Fruit fly (Drosophila melanogaster) whole organism, embryonic: Measurements from ENCODE around the gene sosie.

ENCODE experiments used
- Aef1 ChIP-seq: fragments of 200-800 bp; sonication (Bioruptor generic); IDR thresholded peaks from 3 replicates; pipeline ENCODE4 v1.3.6; 2022; ENCODE audit warnings: missing biosample characterization, missing genetic modification characterization
- Bgb ChIP-seq: fragments of 200-800 bp; sonication (Bioruptor generic); IDR thresholded peaks from 2 replicates; pipeline ENCODE4 v1.3.6; 2022; ENCODE audit warnings: missing biosample characterization, missing genetic modification characterization; ENCODE audit not compliant: partially characterized antibody
- Bteb2 ChIP-seq: fragments of 200-800 bp; sonication (Bioruptor generic); optimal IDR thresholded peaks from 2 replicates; lab custom pipeline; 2016; ENCODE audit warnings: missing biosample characterization, missing genetic modification characterization
- CG10267 ChIP-seq: fragments of 200-800 bp; sonication (Bioruptor generic); optimal IDR thresholded peaks from 2 replicates; lab custom pipeline; 2018; ENCODE audit warnings: missing biosample characterization, mild to moderate bottlenecking, missing genetic modification characterization, moderate library complexity
- CG11560 ChIP-seq: fragments of 200-800 bp; sonication (Bioruptor generic); IDR thresholded peaks from 3 replicates; pipeline ENCODE4 v1.3.6; 2022; ENCODE audit warnings: missing biosample characterization, missing genetic modification characterization
- CG12155 ChIP-seq: fragments of 200-800 bp; sonication (Bioruptor generic); optimal IDR thresholded peaks from 3 replicates; lab custom pipeline; 2016; ENCODE audit warnings: missing biosample characterization, missing genetic modification characterization
- CG12942 ChIP-seq: fragments of 200-800 bp; sonication (Bioruptor generic); optimal IDR thresholded peaks from 3 replicates; lab custom pipeline; 2016; ENCODE audit warnings: missing biosample characterization, missing genetic modification characterization
- CG13123 ChIP-seq: fragments of 200-800 bp; sonication (Bioruptor generic); optimal IDR thresholded peaks from 2 replicates; lab custom pipeline; 2016; ENCODE audit warnings: missing biosample characterization, missing genetic modification characterization
- CG13296 ChIP-seq: fragments of 200-800 bp; sonication (Bioruptor generic); optimal IDR thresholded peaks from 3 replicates; lab custom pipeline; 2018; ENCODE audit warnings: missing biosample characterization, mild to moderate bottlenecking, missing genetic modification characterization
- CG13624 ChIP-seq: fragments of 200-800 bp; sonication (Bioruptor generic); optimal IDR thresholded peaks from 2 replicates; lab custom pipeline; 2016; ENCODE audit warnings: missing biosample characterization, missing genetic modification characterization
- CG15011 ChIP-seq: fragments of 200-800 bp; sonication (Bioruptor generic); optimal IDR thresholded peaks from 3 replicates; lab custom pipeline; 2018; ENCODE audit warnings: missing biosample characterization, mild to moderate bottlenecking, missing genetic modification characterization
- CG17361 ChIP-seq: fragments of 200-800 bp; sonication (Bioruptor generic); IDR thresholded peaks from 3 replicates; pipeline ENCODE4 v1.3.6; 2022; ENCODE audit warnings: missing biosample characterization, missing genetic modification characterization
- CG18262 ChIP-seq: fragments of 200-800 bp; optimal IDR thresholded peaks from 3 replicates; lab custom pipeline; 2019; ENCODE audit warnings: missing biosample characterization, mild to moderate bottlenecking, missing genetic modification characterization, moderate library complexity
- CG2120 ChIP-seq: fragments of 200-800 bp; sonication (Bioruptor generic); optimal IDR thresholded peaks from 3 replicates; lab custom pipeline; 2016; ENCODE audit warnings: missing biosample characterization, missing genetic modification characterization
- CG2875 ChIP-seq: fragments of 200-800 bp; sonication (Bioruptor generic); optimal IDR thresholded peaks from 2 replicates; lab custom pipeline; 2017; ENCODE audit warnings: missing biosample characterization, mild to moderate bottlenecking, missing genetic modification characterization, missing genetic modification reagents
- CG31224 ChIP-seq: fragments of 200-800 bp; sonication (Bioruptor generic); IDR thresholded peaks from 2 replicates; pipeline ENCODE4 v1.3.6; 2022; ENCODE audit warnings: missing biosample characterization, missing genetic modification characterization
- CG3163 ChIP-seq: fragments of 200-800 bp; sonication (Bioruptor generic); optimal IDR thresholded peaks from 3 replicates; lab custom pipeline; 2016; ENCODE audit warnings: missing biosample characterization, missing genetic modification characterization
- CG34224 ChIP-seq: fragments of 200-800 bp; sonication (Bioruptor generic); IDR thresholded peaks from 3 replicates; pipeline ENCODE4 v1.3.6; 2022; ENCODE audit warnings: missing biosample characterization, missing genetic modification characterization; ENCODE audit not compliant: partially characterized antibody
- CG3726 ChIP-seq: fragments of 200-800 bp; sonication (Bioruptor generic); IDR thresholded peaks from 3 replicates; pipeline ENCODE4, ENCODE4 v1.3.6; 2022; ENCODE audit warnings: missing biosample characterization, missing genetic modification characterization
- CG4854 ChIP-seq: fragments of 200-800 bp; sonication (Bioruptor generic); optimal IDR thresholded peaks from 2 replicates; lab custom pipeline; 2016; ENCODE audit warnings: missing biosample characterization, missing genetic modification characterization, inconsistent platforms
- CG7357 ChIP-seq: fragments of 200-800 bp; sonication (Bioruptor generic); IDR thresholded peaks from 3 replicates; pipeline ENCODE4 v1.3.6; 2022; ENCODE audit warnings: missing biosample characterization, missing genetic modification characterization
- CG7372 ChIP-seq: fragments of 200-800 bp; sonication (Bioruptor generic); IDR thresholded peaks from 2 replicates; pipeline ENCODE4 v1.3.6; 2022; ENCODE audit warnings: missing biosample characterization, missing genetic modification characterization
- CG7786 ChIP-seq: fragments of 200-800 bp; sonication (Bioruptor generic); optimal IDR thresholded peaks from 2 replicates; lab custom pipeline; 2016; ENCODE audit warnings: missing biosample characterization, missing genetic modification characterization
- CG8478 ChIP-seq: fragments of >200 bp; optimal IDR thresholded peaks from 2 replicates; lab custom pipeline; 2018
- Camta ChIP-seq: fragments of 200-800 bp; sonication (Bioruptor generic); optimal IDR thresholded peaks from 2 replicates; lab custom pipeline; 2016; ENCODE audit warnings: missing biosample characterization, missing genetic modification characterization
- Dad ChIP-seq: fragments of 200-800 bp; sonication (Bioruptor generic); optimal IDR thresholded peaks from 3 replicates; lab custom pipeline; 2016; ENCODE audit warnings: missing biosample characterization, missing genetic modification characterization
- Doc3 ChIP-seq: fragments of 200-800 bp; sonication (Bioruptor generic); IDR thresholded peaks from 3 replicates; pipeline ENCODE4 v1.3.6; 2022; ENCODE audit warnings: missing biosample characterization, missing genetic modification characterization; ENCODE audit not compliant: partially characterized antibody
- E2f2 ChIP-seq: fragments of 200-800 bp; sonication (Bioruptor generic); IDR thresholded peaks from 2 replicates; pipeline ENCODE4 v1.3.6; 2022; ENCODE audit warnings: missing biosample characterization, missing genetic modification characterization
- H2.0 ChIP-seq: fragments of 200-800 bp; sonication (Bioruptor generic); IDR thresholded peaks from 2 replicates; pipeline ENCODE4 v1.3.6; 2022; ENCODE audit warnings: missing biosample characterization, missing genetic modification characterization
- Hsf ChIP-seq: fragments of 200-800 bp; sonication (Bioruptor generic); optimal IDR thresholded peaks from 3 replicates; lab custom pipeline; 2016; ENCODE audit warnings: missing biosample characterization, missing genetic modification characterization
- Myb ChIP-seq: fragments of 200-800 bp; sonication (Bioruptor generic); optimal IDR thresholded peaks from 2 replicates; lab custom pipeline; 2016; ENCODE audit warnings: missing biosample characterization, missing genetic modification characterization
- NK7.1 ChIP-seq: fragments of 200-800 bp; sonication (Bioruptor generic); optimal IDR thresholded peaks from 3 replicates; lab custom pipeline; 2016; ENCODE audit warnings: missing biosample characterization, missing genetic modification characterization
- Poxn ChIP-seq: fragments of 200-800 bp; sonication (Bioruptor generic); IDR thresholded peaks from 2 replicates; pipeline ENCODE4 v1.3.6; 2022; ENCODE audit warnings: missing biosample characterization, missing genetic modification characterization
- Sin3A ChIP-seq: fragments of >200 bp; optimal IDR thresholded peaks from 2 replicates; lab custom pipeline; 2018
- Sox102F ChIP-seq: fragments of 200-800 bp; sonication (Bioruptor generic); optimal IDR thresholded peaks from 2 replicates; lab custom pipeline; 2018; ENCODE audit warnings: missing biosample characterization, mild to moderate bottlenecking, missing genetic modification characterization, moderate library complexity
- ato ChIP-seq: fragments of 200-800 bp; sonication (Bioruptor generic); IDR thresholded peaks from 2 replicates; pipeline ENCODE4 v1.3.6; 2022; ENCODE audit warnings: missing biosample characterization, missing genetic modification characterization; ENCODE audit not compliant: partially characterized antibody
- bcd ChIP-seq: fragments of 200-800 bp; sonication (Bioruptor generic); optimal IDR thresholded peaks from 2 replicates; lab custom pipeline; 2017; ENCODE audit warnings: missing biosample characterization, mild to moderate bottlenecking, missing genetic modification characterization
- chn ChIP-seq: fragments of 200-800 bp; sonication (Bioruptor generic); optimal IDR thresholded peaks from 2 replicates; lab custom pipeline; 2016; ENCODE audit warnings: missing biosample characterization, missing genetic modification characterization
- gsb ChIP-seq: fragments of 200-800 bp; sonication (Bioruptor generic); IDR thresholded peaks from 2 replicates; pipeline ENCODE4 v1.3.6; 2022; ENCODE audit warnings: missing biosample characterization, missing genetic modification characterization
- ham ChIP-seq: fragments of 200-800 bp; sonication (Bioruptor generic); IDR thresholded peaks from 2 replicates; pipeline ENCODE4 v1.3.6; 2022; ENCODE audit warnings: missing biosample characterization, missing genetic modification characterization
- hth ChIP-seq: fragments of >200 bp; optimal IDR thresholded peaks from 2 replicates; lab custom pipeline; 2017; ENCODE audit warnings: inconsistent platforms
- kay ChIP-seq: fragments of 200-800 bp; sonication (Bioruptor generic); optimal IDR thresholded peaks from 2 replicates; lab custom pipeline; 2016; ENCODE audit warnings: missing biosample characterization, missing genetic modification characterization
- mld ChIP-seq: fragments of 200-800 bp; sonication (Bioruptor generic); IDR thresholded peaks from 3 replicates; pipeline ENCODE4 v1.3.6; 2022; ENCODE audit warnings: missing biosample characterization, missing genetic modification characterization; ENCODE audit not compliant: partially characterized antibody
- org-1 ChIP-seq: fragments of 200-800 bp; sonication (Bioruptor generic); optimal IDR thresholded peaks from 2 replicates; lab custom pipeline; 2017; ENCODE audit warnings: missing biosample characterization, missing genetic modification characterization
- pita ChIP-seq: fragments of 200-800 bp; sonication (Bioruptor generic); optimal IDR thresholded peaks from 2 replicates; lab custom pipeline; 2017; ENCODE audit warnings: missing biosample characterization, mild to moderate bottlenecking, missing genetic modification characterization
- ro ChIP-seq: fragments of 200-800 bp; sonication (Bioruptor generic); IDR thresholded peaks from 2 replicates; pipeline ENCODE4 v1.3.6; 2022; ENCODE audit warnings: missing biosample characterization, missing genetic modification characterization
- sisA ChIP-seq: fragments of 200-800 bp; sonication (Bioruptor generic); IDR thresholded peaks from 2 replicates; pipeline ENCODE4 v1.3.6; 2022; ENCODE audit warnings: missing biosample characterization, missing genetic modification characterization
- slp2 ChIP-seq: fragments of 200-800 bp; sonication (Bioruptor generic); optimal IDR thresholded peaks from 2 replicates; lab custom pipeline; 2016; ENCODE audit warnings: missing biosample characterization, missing genetic modification characterization
- sr ChIP-seq: fragments of 200-800 bp; sonication (Bioruptor generic); IDR thresholded peaks from 3 replicates; pipeline ENCODE4 v1.3.6; 2022; ENCODE audit warnings: missing biosample characterization, missing genetic modification characterization
- stc ChIP-seq: fragments of 200-800 bp; sonication (Bioruptor generic); IDR thresholded peaks from 2 replicates; pipeline ENCODE4 v1.3.6; 2022; ENCODE audit warnings: missing biosample characterization, missing genetic modification characterization
- yki ChIP-seq: fragments of >200 bp; optimal IDR thresholded peaks from 3 replicates; lab custom pipeline; 2018
- zfh1 ChIP-seq: fragments of 200-800 bp; sonication (Bioruptor generic); IDR thresholded peaks from 3 replicates; pipeline ENCODE4 v1.3.6; 2022; ENCODE audit warnings: missing biosample characterization, missing genetic modification characterization

sosie gene

DNA sequence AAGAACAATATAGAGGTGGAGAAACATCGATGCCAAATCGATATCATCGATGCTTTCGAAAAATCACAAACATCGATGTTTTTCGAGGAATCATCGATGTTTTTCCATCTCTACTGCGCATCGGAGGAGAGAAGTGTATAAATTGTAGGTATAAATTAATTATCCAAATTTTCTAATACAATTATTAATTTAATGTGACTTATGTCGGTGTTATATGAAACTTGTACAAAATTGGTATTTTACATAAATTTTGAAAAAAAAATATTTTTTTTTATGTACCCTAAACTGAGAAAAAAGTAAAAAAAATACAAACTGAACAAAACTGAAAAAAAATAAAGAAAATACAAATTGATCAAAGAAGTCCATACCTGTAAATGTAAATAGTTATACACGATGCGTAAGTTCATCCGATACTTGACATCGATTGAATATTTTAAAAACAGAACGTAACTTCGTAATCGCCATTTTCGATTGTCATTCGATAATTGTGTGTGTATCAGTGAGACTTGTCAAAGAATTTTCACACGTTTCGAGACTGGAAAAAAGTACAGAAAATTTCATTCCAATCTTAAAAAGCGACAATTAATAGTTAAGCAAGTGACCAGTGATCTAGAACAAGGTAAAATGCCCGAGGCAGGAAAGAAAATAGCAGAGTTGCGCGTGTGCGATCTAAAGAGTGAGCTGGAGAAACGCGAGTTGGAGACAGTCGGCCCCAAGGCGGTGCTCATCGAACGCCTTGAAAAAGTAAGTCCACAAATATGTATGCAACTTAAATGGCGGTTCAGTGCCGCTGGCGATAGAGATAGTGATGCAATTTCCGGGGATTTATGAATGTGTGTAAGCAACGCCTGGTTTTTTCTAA lies 16.5 kb upstream of the sosie start, which contains the start of the genes CG5808 and Saf-B (continued):
- TF ChIP-seq ato (GFP tag; lab: Robert Waterston, UW) (peak; percentile 52), kay (GFP tag; lab: Kevin White, UChicago) (peak; percentile 54), org-1 (GFP tag; lab: Kevin White, UChicago) (no peak), gsb (GFP tag; lab: Robert Waterston, UW) (no peak), chn (GFP tag; lab: Kevin White, UChicago) (no peak), ro (no peak), CG2875 (GFP tag; lab: Kevin White, UChicago) (no peak), CG4854 (GFP tag; lab: Kevin White, UChicago) (no peak), zfh1 (GFP tag; lab: Robert Waterston, UW) (no peak), CG12155 (GFP tag; lab: Kevin White, UChicago) (peak; percentile 44), Poxn (GFP tag; lab: Robert Waterston, UW) (no peak), mld (GFP tag; lab: Robert Waterston, UW) (peak; percentile 50; the same call in 2 of the 3 replicates), Camta (GFP tag; lab: Kevin White, UChicago) (no peak), CG7372 (GFP tag; lab: Robert Waterston, UW) (no peak), Sin3A (lab: Kevin White, UChicago) (no peak), Aef1 (GFP tag; lab: Robert Waterston, UW) (peak; percentile 42), CG12942 (no peak), Hsf (GFP tag; lab: Kevin White, UChicago) (peak; percentile 38), Sox102F (GFP tag; lab: Kevin White, UChicago) (no peak), CG15011 (GFP tag; lab: Kevin White, UChicago) (no peak), CG34224 (GFP tag; lab: Robert Waterston, UW) (peak; percentile 85), ham (GFP tag; lab: Robert Waterston, UW) (no peak), stc (GFP tag; lab: Robert Waterston, UW) (no peak), CG18262 (no peak), Myb (no peak), H2.0 (GFP tag; lab: Robert Waterston, UW) (no peak), CG2120 (peak; percentile 22), Doc3 (GFP tag; lab: Robert Waterston, UW) (peak; percentile 79), CG13123 (GFP tag; lab: Kevin White, UChicago) (no peak), yki (no peak), CG8478 (no peak), hth (lab: Kevin White, UChicago) (no peak), Bteb2 (GFP tag; lab: Kevin White, UChicago) (no peak), CG7786 (GFP tag; lab: Kevin White, UChicago) (no peak), CG31224 (GFP tag; lab: Robert Waterston, UW) (peak; percentile 43; the same call in 1 of the 2 replicates), CG7357 (GFP tag; lab: Robert Waterston, UW) (no peak), slp2 (GFP tag; lab: Kevin White, UChicago) (no peak), Dad (GFP tag; lab: Kevin White, UChicago) (no peak), CG11560 (peak; percentile 92), CG17361 (GFP tag; lab: Robert Waterston, UW) (no peak; the same call in 2 of the 3 replicates), sr (no peak), CG13624 (GFP tag; lab: Kevin White, UChicago) (no peak), bcd (GFP tag; lab: Kevin White, UChicago) (peak; percentile 23), CG10267 (tag; lab: Kevin White, UChicago) (peak; percentile 67), pita (GFP tag; lab: Kevin White, UChicago) (no peak), CG3163 (GFP tag; lab: Kevin White, UChicago) (no peak), NK7.1 (GFP tag; lab: Kevin White, UChicago) (no peak), CG13296 (GFP tag; lab: Kevin White, UChicago) (no peak), CG3726 (GFP tag; lab: Robert Waterston, UW) (no peak), E2f2 (GFP tag; lab: Robert Waterston, UW) (no peak), Bgb (peak; percentile 76), sisA (GFP tag; lab: Robert Waterston, UW) (0 out of 2 replicates have a peak, but pooled peaks have one; percentile 12)
